Fruit fly (Drosophila melanogaster) whole organism, embryonic: Measurements from ENCODE around the gene CG3224.

Experiments
- B-H2 ChIP-seq: fragments of 200-800 bp; sonication (Bioruptor generic); optimal IDR thresholded peaks from 2 replicates; lab custom pipeline; 2018; ENCODE audit warnings: missing biosample characterization, mild to moderate bottlenecking, missing genetic modification characterization
- CG1024 ChIP-seq: fragments of 200-800 bp; sonication (Bioruptor generic); IDR thresholded peaks from 2 replicates; pipeline ENCODE4 v1.3.6; 2022; ENCODE audit warnings: missing biosample characterization, missing genetic modification characterization
- CG10274 ChIP-seq: fragments of 200-800 bp; sonication (Bioruptor generic); optimal IDR thresholded peaks from 3 replicates; lab custom pipeline; 2017; ENCODE audit warnings: missing biosample characterization, mild to moderate bottlenecking, missing genetic modification characterization
- CG13894 ChIP-seq: fragments of 200-800 bp; sonication (Bioruptor generic); optimal IDR thresholded peaks from 3 replicates; lab custom pipeline; 2018; ENCODE audit warnings: missing biosample characterization, mild to moderate bottlenecking, missing genetic modification characterization, moderate library complexity
- CG15269 ChIP-seq: fragments of 200-800 bp; sonication (Bioruptor generic); optimal IDR thresholded peaks from 2 replicates; lab custom pipeline; 2018; ENCODE audit warnings: missing biosample characterization, mild to moderate bottlenecking, missing genetic modification characterization, moderate library complexity
- CG17829 ChIP-seq: fragments of 200-800 bp; optimal IDR thresholded peaks from 2 replicates; lab custom pipeline; 2019; ENCODE audit warnings: missing biosample characterization, mild to moderate bottlenecking, missing genetic modification characterization, moderate library complexity
- CG4282 ChIP-seq: fragments of 200-800 bp; sonication (Bioruptor generic); optimal IDR thresholded peaks from 2 replicates; lab custom pipeline; 2016; ENCODE audit warnings: missing biosample characterization, missing genetic modification characterization
- CG7357 ChIP-seq: fragments of 200-800 bp; sonication (Bioruptor generic); IDR thresholded peaks from 3 replicates; pipeline ENCODE4 v1.3.6; 2022; ENCODE audit warnings: missing biosample characterization, missing genetic modification characterization
- ERR ChIP-seq: fragments of 200-800 bp; sonication (Bioruptor generic); optimal IDR thresholded peaks from 2 replicates; lab custom pipeline; 2016; ENCODE audit warnings: missing biosample characterization, missing genetic modification characterization
- Med ChIP-seq: fragments of 200-800 bp; sonication (Bioruptor generic); peaks from one replicate; lab custom pipeline; 2016; ENCODE audit warnings: missing biosample characterization, missing genetic modification characterization, mild to moderate bottlenecking, inconsistent platforms, moderate library complexity
- Mrtf ChIP-seq: fragments of 200-800 bp; sonication (Bioruptor generic); IDR thresholded peaks from 3 replicates; pipeline ENCODE4 v1.3.6; 2022; ENCODE audit warnings: missing biosample characterization, missing genetic modification characterization
- NC2α ChIP-seq: fragments of 200-800 bp; sonication (Bioruptor generic); optimal IDR thresholded peaks from 2 replicates; lab custom pipeline; 2016; ENCODE audit warnings: missing biosample characterization, missing genetic modification characterization
- Nf-YB ChIP-seq: fragments of 200-800 bp; sonication (Bioruptor generic); optimal IDR thresholded peaks from 3 replicates; lab custom pipeline; 2019; ENCODE audit warnings: missing biosample characterization, mild to moderate bottlenecking, missing genetic modification characterization, moderate library complexity
- Optix ChIP-seq: fragments of 200-800 bp; sonication (Bioruptor generic); IDR thresholded peaks from 3 replicates; pipeline ENCODE4 v1.3.6; 2022; ENCODE audit warnings: missing biosample characterization, missing genetic modification characterization
- Sin3A ChIP-seq: fragments of >200 bp; optimal IDR thresholded peaks from 2 replicates; lab custom pipeline; 2018
- ci ChIP-seq: fragments of 200-800 bp; sonication (Bioruptor generic); IDR thresholded peaks from 3 replicates; pipeline ENCODE4 v1.3.6; 2022; ENCODE audit warnings: missing biosample characterization, missing genetic modification characterization
- dimm ChIP-seq: fragments of 200-800 bp; sonication (Bioruptor generic); IDR thresholded peaks from 2 replicates; pipeline ENCODE4 v1.3.6; 2022; ENCODE audit warnings: missing biosample characterization, missing genetic modification characterization
- esg ChIP-seq: fragments of 200-800 bp; sonication (Bioruptor generic); conservative IDR thresholded peaks from 2 replicates; pipeline ENCODE4 v1.3.6; 2022; ENCODE audit warnings: missing biosample characterization, missing genetic modification characterization
- grau ChIP-seq: fragments of 200-800 bp; optimal IDR thresholded peaks from 3 replicates; lab custom pipeline; 2019; ENCODE audit warnings: missing biosample characterization, mild to moderate bottlenecking, missing genetic modification characterization, moderate library complexity
- grn ChIP-seq: fragments of 200-800 bp; sonication (Bioruptor generic); optimal IDR thresholded peaks from 3 replicates; lab custom pipeline; 2017; ENCODE audit warnings: missing biosample characterization, missing genetic modification characterization
- kni ChIP-seq: fragments of 200-800 bp; sonication (Bioruptor generic); optimal IDR thresholded peaks from 3 replicates; lab custom pipeline; 2017; ENCODE audit warnings: mild to moderate bottlenecking, missing biosample characterization, missing genetic modification reagents, missing genetic modification characterization

The CG3224 gene

dm6 chrX:6613581-6613980 lies 47.7 kb downstream of the CG3224 start (continued):
- TF ChIP-seq Mrtf (GFP tag; lab: Robert Waterston, UW) = no peak
- peak; percentile 72 for TF ChIP-seq Med
- TF ChIP-seq NC2α (GFP tag; lab: Kevin White, UChicago) = no peak
- no peak for TF ChIP-seq Optix (GFP tag; lab: Robert Waterston, UW)
- TF ChIP-seq grau (tag; lab: Kevin White, UChicago) = no peak
- peak; percentile 47 for TF ChIP-seq CG13894 (tag; lab: Kevin White, UChicago)

DNA sequence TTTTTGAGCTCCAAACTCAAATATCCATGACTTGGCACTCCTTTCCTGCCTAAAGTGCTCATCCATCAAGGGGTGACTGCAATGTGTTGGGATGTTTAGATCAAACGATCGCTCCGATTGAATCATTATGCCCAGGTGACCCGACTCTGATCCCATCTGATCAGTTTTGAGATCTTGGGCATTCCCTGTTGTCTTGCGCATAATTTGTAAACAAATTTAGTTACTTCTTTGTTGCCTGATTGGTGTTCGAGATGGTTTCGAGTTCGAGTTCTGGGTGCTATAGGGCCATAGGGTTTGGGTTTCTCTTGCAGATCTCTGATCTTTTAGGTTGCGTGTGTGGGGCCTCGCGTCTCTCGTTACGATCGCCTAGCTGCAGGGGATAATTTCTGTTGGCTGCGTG lies 48.8 kb downstream of the CG3224 start:
- TF ChIP-seq dimm (GFP tag; lab: Robert Waterston, UW) = no peak
- peak; percentile 84 for TF ChIP-seq grn (GFP tag; lab: Kevin White, UChicago)
- TF ChIP-seq Nf-YB (GFP tag; lab: Kevin White, UChicago) = peak; percentile 33
- peak; percentile 7 for TF ChIP-seq kni

DNA sequence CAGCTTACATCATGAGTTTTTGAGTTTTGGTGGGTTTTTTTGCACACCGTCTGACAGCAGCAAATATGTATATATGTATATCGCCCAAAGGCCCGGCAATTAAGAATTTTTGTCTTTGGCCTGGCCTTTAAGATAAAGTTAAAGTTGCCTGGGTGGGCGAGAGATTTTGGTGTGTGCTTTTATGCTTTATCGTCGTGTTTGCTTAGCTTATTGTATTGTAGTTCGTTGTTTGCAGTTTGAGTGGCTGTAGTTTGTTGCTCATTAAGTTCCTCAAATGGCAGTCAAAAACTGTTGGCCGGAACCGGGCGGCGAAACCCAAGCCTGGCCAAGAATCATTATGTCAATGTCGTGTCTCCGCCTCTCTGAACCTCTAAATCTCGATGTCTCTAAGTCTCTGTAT lies 49.4 kb downstream of the CG3224 start:
- TF ChIP-seq B-H2 (GFP tag; lab: Kevin White, UChicago) = no peak
- TF ChIP-seq CG4282 (GFP tag; lab: Kevin White, UChicago) = no peak
- no peak for TF ChIP-seq ERR (GFP tag; lab: Kevin White, UChicago)
- no peak for TF ChIP-seq Sin3A (lab: Kevin White, UChicago)
- TF ChIP-seq CG1024 (GFP tag; lab: Robert Waterston, UW) = no peak
- TF ChIP-seq Med = peak; percentile 76
- no peak for TF ChIP-seq CG7357 (GFP tag; lab: Robert Waterston, UW)
- TF ChIP-seq CG10274 = no peak
- peak; percentile 65 for TF ChIP-seq CG13894 (tag; lab: Kevin White, UChicago)
- no peak for TF ChIP-seq ci (GFP tag; lab: Robert Waterston, UW)
- TF ChIP-seq CG15269 (tag; lab: Kevin White, UChicago) = no peak
- TF ChIP-seq esg = no peak
- no peak for TF ChIP-seq CG17829
